Worm (Caenorhabditis elegans): ENCODE results near the gene T09A12.8.

The T09A12.8 gene

ce11 chrIV:8289105-8289504 lies 45.6 kb upstream of the T09A12.8 start:
- TF ChIP-seq R02D3.7 (tag; optimal IDR thresholded peaks at IDR 0.05): no peak
- no peak for TF ChIP-seq elt-3 (tag; optimal IDR thresholded peaks at IDR 0.05)
- no peak for TF ChIP-seq elt-1 (tag; optimal IDR thresholded peaks at IDR 0.05)
- no peak for TF ChIP-seq ztf-4 (tag; optimal IDR thresholded peaks at IDR 0.05)
- no peak for TF ChIP-seq egl-27 (tag; optimal IDR thresholded peaks at IDR 0.05)
- TF ChIP-seq aly-2 (tag; optimal IDR thresholded peaks at IDR 0.05): no peak
- no peak for TF ChIP-seq lin-11 (tag; optimal IDR thresholded peaks at IDR 0.05)
- no peak for TF ChIP-seq lin-39 (tag; optimal IDR thresholded peaks at IDR 0.05)
- no peak for TF ChIP-seq unc-62 (GFP tag; optimal IDR thresholded peaks at IDR 0.05)
- TF ChIP-seq sem-4 (tag; optimal IDR thresholded peaks at IDR 0.05): no peak
- TF ChIP-seq snpc-4 (tag; optimal IDR thresholded peaks at IDR 0.05): no peak
- TF ChIP-seq crh-2 (tag; optimal IDR thresholded peaks at IDR 0.05): no peak
- no peak for TF ChIP-seq nhr-129 (tag; optimal IDR thresholded peaks at IDR 0.05)

DNA sequence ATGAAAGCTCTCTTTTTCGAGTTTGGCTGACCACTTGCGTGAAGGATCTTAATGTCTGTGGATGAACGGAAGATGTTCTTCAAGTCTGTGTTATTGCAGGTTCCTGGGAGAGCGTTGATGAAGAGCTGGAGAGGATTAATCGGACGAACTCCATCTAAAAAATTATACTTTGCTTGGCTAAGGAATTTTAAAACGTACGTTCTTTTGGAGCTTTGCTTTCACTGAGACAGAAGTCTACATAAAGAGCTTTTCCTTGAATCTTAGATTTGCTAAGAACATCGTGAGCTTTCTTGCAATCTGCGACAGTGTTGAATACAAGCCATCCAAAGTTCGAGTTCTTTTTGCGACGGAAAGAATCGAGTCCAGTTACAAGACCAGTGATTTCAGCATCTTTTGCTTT lies 43.8 kb upstream of the T09A12.8 start:
- no peak for TF ChIP-seq nhr-237 (tag; optimal IDR thresholded peaks at IDR 0.05)
- no peak for TF ChIP-seq skn-1 (tag; optimal IDR thresholded peaks at IDR 0.05)
- no peak for TF ChIP-seq unc-55 (GFP tag; optimal IDR thresholded peaks at IDR 0.05)
- TF ChIP-seq sma-9 (GFP tag; optimal IDR thresholded peaks at IDR 0.05): no peak
- TF ChIP-seq sma-9 (tag; optimal IDR thresholded peaks at IDR 0.05): no peak
- no peak for TF ChIP-seq sem-4 (tag; optimal IDR thresholded peaks at IDR 0.05)
- TF ChIP-seq fos-1 (tag; optimal IDR thresholded peaks at IDR 0.05): no peak

- TF ChIP-seq lin-11 (tag; optimal IDR thresholded peaks at IDR 0.05) (no peak), Y55F3AM.14 (GFP tag; optimal IDR thresholded peaks at IDR 0.05) (no peak), unc-39 (tag; optimal IDR thresholded peaks at IDR 0.05) (no peak), ama-1 (optimal IDR thresholded peaks at IDR 0.05) (no peak), gmeb-1 (tag; optimal IDR thresholded peaks at IDR 0.05) (no peak), ceh-16 (tag; optimal IDR thresholded peaks at IDR 0.05) (no peak), nhr-10 (tag; optimal IDR thresholded peaks at IDR 0.05) (no peak), sma-9 (GFP tag; optimal IDR thresholded peaks at IDR 0.05) (no peak), sma-9 (tag; optimal IDR thresholded peaks at IDR 0.05) (no peak), nhr-11 (tag; optimal IDR thresholded peaks at IDR 0.05) (no peak), unc-55 (GFP tag; optimal IDR thresholded peaks at IDR 0.05) (no peak), dmd-4 (tag; optimal IDR thresholded peaks at IDR 0.05) (no peak), elt-3 (tag; optimal IDR thresholded peaks at IDR 0.05) (no peak), crh-2 (tag; optimal IDR thresholded peaks at IDR 0.05) (no peak), ztf-4 (tag; optimal IDR thresholded peaks at IDR 0.05) (no peak), nhr-25 (tag; optimal IDR thresholded peaks at IDR 0.05) (no peak), nhr-129 (tag; optimal IDR thresholded peaks at IDR 0.05) (no peak), nhr-23 (tag; optimal IDR thresholded peaks at IDR 0.05) (no peak)
Measured at ce11 chrIV:8286352-8286751, 42.9 kb upstream of the T09A12.8 start, which contains the start of gene K07H8.9. TSS of gene K07H8.9 (minus strand) at chrIV:8286476.

DNA sequence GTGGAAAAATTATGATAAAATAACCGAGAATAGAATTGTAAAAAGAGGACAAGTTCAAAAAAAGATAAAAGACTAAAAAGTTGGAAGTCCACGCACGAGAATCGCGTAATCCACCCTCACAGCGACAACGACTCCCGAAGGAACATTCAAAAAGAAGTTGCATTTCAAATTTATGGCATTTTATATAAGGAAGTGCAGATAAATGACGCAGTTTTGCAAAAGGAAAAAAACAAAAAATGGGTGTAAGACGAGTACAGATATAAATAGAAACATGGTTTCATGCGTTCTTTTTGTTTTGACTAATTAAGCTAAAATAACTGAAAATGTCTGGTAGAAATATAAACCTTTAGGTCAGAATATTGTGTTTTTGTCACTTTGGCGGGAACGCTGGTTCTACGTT lies 39.7 kb upstream of the T09A12.8 start:
- peak; percentile 63 for TF ChIP-seq unc-55 (GFP tag; optimal IDR thresholded peaks at IDR 0.05)
- no peak for TF ChIP-seq elt-3 (tag; optimal IDR thresholded peaks at IDR 0.05)

ce11 chrIV:8276609-8277008 lies 33.1 kb upstream of the T09A12.8 start, which contains the start of gene K07H8.12:
TSS of gene K07H8.12 (minus strand) at chrIV:8276709.
- TF ChIP-seq ceh-82 (tag; optimal IDR thresholded peaks at IDR 0.05) (no peak), mbf-1 (tag; optimal IDR thresholded peaks at IDR 0.05) (no peak), sma-9 (GFP tag; optimal IDR thresholded peaks at IDR 0.05) (no peak), sma-9 (tag; optimal IDR thresholded peaks at IDR 0.05) (no peak), nhr-25 (tag; optimal IDR thresholded peaks at IDR 0.05) (no peak), unc-62 (GFP tag; optimal IDR thresholded peaks at IDR 0.05) (no peak), dmd-4 (tag; optimal IDR thresholded peaks at IDR 0.05) (no peak), ztf-4 (tag; optimal IDR thresholded peaks at IDR 0.05) (no peak), lsy-2 (tag; optimal IDR thresholded peaks at IDR 0.05) (no peak), nhr-129 (tag; optimal IDR thresholded peaks at IDR 0.05) (no peak), ZK546.5 (tag; optimal IDR thresholded peaks at IDR 0.05) (no peak), ceh-16 (tag; optimal IDR thresholded peaks at IDR 0.05) (no peak), sma-3 (GFP tag; optimal IDR thresholded peaks at IDR 0.05) (no peak), lin-11 (tag; optimal IDR thresholded peaks at IDR 0.05) (no peak), elt-3 (tag; optimal IDR thresholded peaks at IDR 0.05) (no peak), nhr-77 (tag; optimal IDR thresholded peaks at IDR 0.05) (no peak), nhr-6 (tag; optimal IDR thresholded peaks at IDR 0.05) (no peak)

Data from whole organism, L2 larva.